Fruit fly (Drosophila melanogaster): ENCODE measurements around the gene sNPF.

Gene sNPF

dm6 chr2L:20027382-20027919 lies at the start of gene sNPF (continued):
- TF ChIP-seq Dip2 (GFP tag; IDR thresholded peaks at IDR 0.05) (no peak), CG18619 (GFP tag; optimal IDR thresholded peaks at IDR 0.05) (peak; percentile 66), ems (GFP tag; optimal IDR thresholded peaks at IDR 0.05) (peak; percentile 40), Drgx (GFP tag; IDR thresholded peaks at IDR 0.05) (no peak), p53 (GFP tag; optimal IDR thresholded peaks at IDR 0.05) (no peak), CG8359 (GFP tag; optimal IDR thresholded peaks at IDR 0.05; ENCODE audit: borderline replicate concordance) (no peak), CG8388 (GFP tag; optimal IDR thresholded peaks at IDR 0.05) (no peak), Asciz (GFP tag; optimal IDR thresholded peaks at IDR 0.05) (no peak), twi (tag; optimal IDR thresholded peaks at IDR 0.05) (no peak), stc (GFP tag; IDR thresholded peaks at IDR 0.05) (no peak), nmo (GFP tag; optimal IDR thresholded peaks at IDR 0.05) (peak; percentile 62), Poxn (GFP tag; IDR thresholded peaks at IDR 0.05) (no peak), fd96Cb (tag; optimal IDR thresholded peaks at IDR 0.05) (peak; percentile 22), chif (GFP tag; optimal IDR thresholded peaks at IDR 0.05) (peak; percentile 27 to 38), NfI (GFP tag; optimal IDR thresholded peaks at IDR 0.05) (peak; percentile 46), bbx (GFP tag; IDR thresholded peaks at IDR 0.05; ENCODE audit: partially characterized antibody) (no peak), phol (tag; optimal IDR thresholded peaks at IDR 0.05) (no peak), eyg (GFP tag; optimal IDR thresholded peaks at IDR 0.05) (peak; percentile 41), CG13894 (tag; optimal IDR thresholded peaks at IDR 0.05) (peak; percentile 12), Deaf1 (tag; optimal IDR thresholded peaks at IDR 0.05) (peak; percentile 94), CG17361 (GFP tag; IDR thresholded peaks at IDR 0.05) (no peak), wdn (GFP tag; IDR thresholded peaks at IDR 0.05) (no peak), CG10267 (tag; optimal IDR thresholded peaks at IDR 0.05) (no peak), CG7786 (GFP tag; optimal IDR thresholded peaks at IDR 0.05) (peak; percentile 80), MESR4 (GFP tag; optimal IDR thresholded peaks at IDR 0.05) (no peak), CG18764 (GFP tag; optimal IDR thresholded peaks at IDR 0.05) (no peak), CG11247 (GFP tag; IDR thresholded peaks at IDR 0.05) (no peak), CG4707 (GFP tag; optimal IDR thresholded peaks at IDR 0.05) (no peak), Chrac-16 (GFP tag; optimal IDR thresholded peaks at IDR 0.05) (peak; percentile 29), CG2120 (GFP tag; optimal IDR thresholded peaks at IDR 0.05) (peak; percentile 87), crc (GFP tag; optimal IDR thresholded peaks at IDR 0.05) (peak; percentile 2), org-1 (GFP tag; optimal IDR thresholded peaks at IDR 0.05) (peak; percentile 71), wek (GFP tag; optimal IDR thresholded peaks at IDR 0.05) (no peak), Sox100B (GFP tag; optimal IDR thresholded peaks at IDR 0.05) (peak; percentile 38), odd (GFP tag; optimal IDR thresholded peaks at IDR 0.05) (peak; percentile 1), Pdp1 (GFP tag; optimal IDR thresholded peaks at IDR 0.05) (peak in 1 of 2 experiments; percentile 41), CG17385 (GFP tag; optimal IDR thresholded peaks at IDR 0.05) (peak; percentile 62), CG1603 (tag; optimal IDR thresholded peaks at IDR 0.05) (no peak), CG9215 (GFP tag; IDR thresholded peaks at IDR 0.05) (peak; percentile 42; the same call in 1 of the 2 replicates), Hr78 (GFP tag; optimal IDR thresholded peaks at IDR 0.05) (no peak), CG18476 (GFP tag; optimal IDR thresholded peaks at IDR 0.05) (peak; percentile 28), CG6765 (GFP tag; optimal IDR thresholded peaks at IDR 0.05) (peak; percentile 44), tin (GFP tag; optimal IDR thresholded peaks at IDR 0.05) (peak; percentile 29), CG10979 (tag; optimal IDR thresholded peaks at IDR 0.05) (no peak), CG15514 (GFP tag; optimal IDR thresholded peaks at IDR 0.05) (peak; percentile 17), pb (GFP tag; optimal IDR thresholded peaks at IDR 0.05) (peak; percentile 37), CG17802 (tag; optimal IDR thresholded peaks at IDR 0.05) (no peak), CG16779 (GFP tag; IDR thresholded peaks at IDR 0.05) (no peak), Atf-2 (GFP tag; optimal IDR thresholded peaks at IDR 0.05) (peak; percentile 44), ara (GFP tag; IDR thresholded peaks at IDR 0.05) (no peak)

All from whole organism, embryonic.